Worm (Caenorhabditis elegans) whole organism, mixed stage, embryonic: ENCODE results near the gene C23H3.9.
A peak's percentile ranks its signal among the peaks of the same experiment; 100 is the strongest.

ENCODE experiments used
- M03D4.4 ChIP-seq: sonication (generic microtip); optimal IDR thresholded peaks from 2 replicates; lab custom pipeline; 2017; ENCODE audit warnings: mild to moderate bottlenecking, missing genetic modification characterization, missing compliant biosample characterization
- bed-3 ChIP-seq: fragments of 200-800 bp; sonication (Bioruptor generic); optimal IDR thresholded peaks from 3 replicates; lab custom pipeline; 2018; ENCODE audit warnings: mild to moderate bottlenecking, missing genetic modification characterization, moderate library complexity, missing compliant biosample characterization
- blmp-1 ChIP-seq: fragments of 150-350 bp; optimal IDR thresholded peaks from 2 replicates; lab custom pipeline; 2014; ENCODE audit warnings: missing biosample characterization, missing genetic modification characterization
- ceh-39 ChIP-seq: fragments of 150-350 bp; optimal IDR thresholded peaks from 2 replicates; lab custom pipeline; 2014; ENCODE audit warnings: missing biosample characterization, missing genetic modification characterization
- ceh-43 ChIP-seq: fragments of 200-800 bp; sonication (Bioruptor generic); optimal IDR thresholded peaks from 2 replicates; lab custom pipeline; 2018; ENCODE audit warnings: mild to moderate bottlenecking, missing genetic modification characterization, moderate library complexity, missing compliant biosample characterization
- ceh-83 ChIP-seq: fragments of 200-800 bp; sonication (Bioruptor generic); optimal IDR thresholded peaks from 2 replicates; lab custom pipeline; 2018; ENCODE audit warnings: mild to moderate bottlenecking, missing genetic modification characterization, missing compliant biosample characterization
- ces-1 ChIP-seq: fragments of 150-350 bp; optimal IDR thresholded peaks from 2 replicates; lab custom pipeline; 2014; ENCODE audit warnings: missing biosample characterization, missing genetic modification reagents, missing genetic modification characterization
- cnd-1 ChIP-seq: fragments of 200-800 bp; sonication (Bioruptor generic); optimal IDR thresholded peaks from 2 replicates; lab custom pipeline; 2018; ENCODE audit warnings: mild to moderate bottlenecking, missing genetic modification characterization, missing compliant biosample characterization
- drap-1 ChIP-seq: fragments of 200-800 bp; sonication (Bioruptor generic); optimal IDR thresholded peaks from 3 replicates; lab custom pipeline; 2018; ENCODE audit warnings: mild to moderate bottlenecking, missing genetic modification characterization, missing compliant biosample characterization
- elt-3 ChIP-seq: fragments of 150-350 bp; optimal IDR thresholded peaks from 2 replicates; lab custom pipeline; 2014; ENCODE audit warnings: missing biosample characterization, missing genetic modification characterization
- flh-1 ChIP-seq: fragments of 200-800 bp; sonication (Bioruptor generic); optimal IDR thresholded peaks from 2 replicates; lab custom pipeline; 2018; ENCODE audit warnings: mild to moderate bottlenecking, missing genetic modification characterization, moderate library complexity, missing compliant biosample characterization
- ham-2 ChIP-seq: fragments of 200-800 bp; sonication (Bioruptor generic); optimal IDR thresholded peaks from 2 replicates; lab custom pipeline; 2018; ENCODE audit warnings: mild to moderate bottlenecking, missing genetic modification characterization, missing compliant biosample characterization
- hlh-1 ChIP-seq: fragments of 150-350 bp; optimal IDR thresholded peaks from 2 replicates; lab custom pipeline; 2014; ENCODE audit warnings: missing biosample characterization, missing genetic modification reagents, missing genetic modification characterization
- lin-13 ChIP-seq: fragments of 150-350 bp; optimal IDR thresholded peaks from 2 replicates; lab custom pipeline; 2014; ENCODE audit warnings: missing biosample characterization, missing genetic modification characterization
- lin-32 ChIP-seq: fragments of 200-800 bp; sonication (Bioruptor generic); optimal IDR thresholded peaks from 2 replicates; lab custom pipeline; 2018; ENCODE audit warnings: mild to moderate bottlenecking, missing genetic modification characterization, missing compliant biosample characterization
- lsy-2 ChIP-seq: fragments of 150-350 bp; optimal IDR thresholded peaks from 2 replicates; lab custom pipeline; 2014; ENCODE audit warnings: missing biosample characterization, missing genetic modification characterization
- mab-5 ChIP-seq: fragments of 150-350 bp; optimal IDR thresholded peaks from 2 replicates; lab custom pipeline; 2014; ENCODE audit warnings: missing biosample characterization, missing genetic modification characterization
- mep-1 ChIP-seq: fragments of 150-350 bp; optimal IDR thresholded peaks from 2 replicates; lab custom pipeline; 2017; ENCODE audit warnings: missing biosample characterization, missing genetic modification reagents, missing genetic modification characterization, inconsistent platforms
- mls-2 ChIP-seq: sonication (generic microtip); optimal IDR thresholded peaks from 2 replicates; lab custom pipeline; 2016; ENCODE audit warnings: mild to moderate bottlenecking, missing genetic modification characterization, moderate library complexity, missing compliant biosample characterization
- nhr-12 ChIP-seq: fragments of 150-350 bp; optimal IDR thresholded peaks from 2 replicates; lab custom pipeline; 2014; ENCODE audit warnings: missing biosample characterization, missing genetic modification characterization
- nhr-2 ChIP-seq: fragments of 150-350 bp; optimal IDR thresholded peaks from 2 replicates; lab custom pipeline; 2014; ENCODE audit warnings: missing biosample characterization, missing genetic modification characterization
- nhr-237 ChIP-seq: fragments of 150-350 bp; optimal IDR thresholded peaks from 2 replicates; lab custom pipeline; 2014; ENCODE audit warnings: missing biosample characterization, missing genetic modification characterization
- nhr-28 ChIP-seq: fragments of 150-350 bp; optimal IDR thresholded peaks from 2 replicates; lab custom pipeline; 2014; ENCODE audit warnings: missing biosample characterization, missing genetic modification characterization
- nhr-76 ChIP-seq: sonication (generic microtip); optimal IDR thresholded peaks from 2 replicates; lab custom pipeline; 2017; ENCODE audit warnings: missing biosample characterization, missing genetic modification characterization
- pha-4 ChIP-seq: fragments of 150-350 bp; optimal IDR thresholded peaks from 2 replicates; lab custom pipeline; 2018; ENCODE audit warnings: missing biosample characterization, missing genetic modification reagents, missing genetic modification characterization
- sem-2 ChIP-seq: fragments of 200-800 bp; sonication (Bioruptor generic); optimal IDR thresholded peaks from 2 replicates; lab custom pipeline; 2018; ENCODE audit warnings: mild to moderate bottlenecking, missing genetic modification characterization, missing compliant biosample characterization
- snpc-4 ChIP-seq: fragments of 150-350 bp; optimal IDR thresholded peaks from 2 replicates; lab custom pipeline; 2014; ENCODE audit warnings: missing biosample characterization, missing genetic modification characterization
- sptf-1 ChIP-seq: sonication (generic microtip); optimal IDR thresholded peaks from 2 replicates; lab custom pipeline; 2017; ENCODE audit warnings: mild to moderate bottlenecking, missing genetic modification characterization, moderate library complexity, missing compliant biosample characterization
- tbx-8 ChIP-seq: fragments of 200-800 bp; sonication (Bioruptor generic); optimal IDR thresholded peaks from 2 replicates; lab custom pipeline; 2018; ENCODE audit warnings: mild to moderate bottlenecking, missing genetic modification characterization, moderate library complexity, missing compliant biosample characterization
- unc-120 ChIP-seq: sonication (generic microtip); optimal IDR thresholded peaks from 2 replicates; lab custom pipeline; 2017; ENCODE audit warnings: missing genetic modification characterization, missing compliant biosample characterization; ENCODE audit not compliant: poor library complexity, severe bottlenecking
- unc-39 ChIP-seq: fragments of 150-350 bp; optimal IDR thresholded peaks from 2 replicates; lab custom pipeline; 2014; ENCODE audit warnings: missing biosample characterization, missing genetic modification characterization
- unc-62 ChIP-seq: fragments of 150-350 bp; optimal IDR thresholded peaks from 2 replicates; lab custom pipeline; 2014; ENCODE audit warnings: missing biosample characterization, missing genetic modification reagents, missing genetic modification characterization
- zip-8 ChIP-seq: fragments of 150-350 bp; optimal IDR thresholded peaks from 2 replicates; lab custom pipeline; 2014; ENCODE audit warnings: missing biosample characterization, missing genetic modification characterization
- ztf-11 ChIP-seq: fragments of 150-350 bp; optimal IDR thresholded peaks from 2 replicates; lab custom pipeline; 2014; ENCODE audit warnings: missing biosample characterization, missing genetic modification characterization

The C23H3.9 gene

ce11 chrII:57370-57769, 21.7 kb downstream of the C23H3.9 start, which contains the start of gene ascc-1:
Gene ascc-1 (plus strand): TSS chrII:57670.
- TF ChIP-seq nhr-2: no peak
- no peak for TF ChIP-seq blmp-1 (tag; lab: Kevin White, UChicago)
- no peak for TF ChIP-seq nhr-28 (tag; lab: Kevin White, UChicago)
- TF ChIP-seq zip-8 (tag; lab: Kevin White, UChicago): no peak
- no peak for TF ChIP-seq ceh-43
- no peak for TF ChIP-seq ceh-83 (GFP tag; lab: Kevin White, UChicago)
- no peak for TF ChIP-seq ces-1 (GFP tag; lab: Kevin White, UChicago)
- no peak for TF ChIP-seq bed-3 (GFP tag; lab: Kevin White, UChicago)
- no peak for TF ChIP-seq hlh-1
- no peak for TF ChIP-seq tbx-8 (GFP tag; lab: Kevin White, UChicago)
- no peak for TF ChIP-seq sem-2 (GFP tag; lab: Kevin White, UChicago)
- no peak for TF ChIP-seq elt-3 (tag; lab: Kevin White, UChicago)
- TF ChIP-seq nhr-76 (tag; lab: Kevin White, UChicago): no peak
- TF ChIP-seq unc-62: no peak
- no peak for TF ChIP-seq drap-1 (GFP tag; lab: Kevin White, UChicago)

- TF ChIP-seq unc-39 (no peak), lin-13 (tag; lab: Kevin White, UChicago) (no peak), ztf-11 (tag; lab: Kevin White, UChicago) (no peak), unc-120 (tag; lab: Kevin White, UChicago) (no peak), pha-4 (tag; lab: Kevin White, UChicago) (no peak), lin-32 (GFP tag; lab: Kevin White, UChicago) (no peak), zip-8 (tag; lab: Kevin White, UChicago) (no peak), ceh-83 (GFP tag; lab: Kevin White, UChicago) (no peak)
These were observed 23.9 kb downstream of the C23H3.9 start, which contains the start of gene tre-5 for ce11 chrII:55204-55603. Gene tre-5 (minus strand): TSS chrII:55304.

DNA sequence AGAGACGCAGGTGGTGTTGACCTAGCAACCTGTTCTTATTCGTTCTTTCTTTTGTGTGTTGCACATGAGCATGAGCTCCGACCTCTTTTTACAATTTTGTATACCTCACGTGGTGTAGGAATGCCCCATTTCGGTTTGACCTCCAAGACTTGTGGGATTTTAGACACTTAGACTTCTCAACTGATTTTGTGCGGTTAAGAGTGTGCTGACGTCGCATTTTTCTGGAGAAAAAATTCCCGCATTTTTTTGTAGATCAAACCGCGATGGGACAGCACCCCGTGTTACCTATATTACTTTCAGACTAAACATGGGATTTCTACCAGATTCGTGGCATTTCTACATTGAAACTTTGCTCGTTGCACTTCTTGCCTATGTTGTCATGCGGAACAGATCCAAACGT, 27.7 kb downstream of the C23H3.9 start, which contains the start of gene sptl-1:
sptl-1 (plus strand) TSS at position 301 of the 400 bp plus-strand sequence.
- TF ChIP-seq unc-120 (tag; lab: Kevin White, UChicago) (no peak), tbx-8 (GFP tag; lab: Kevin White, UChicago) (no peak), unc-62 (no peak), snpc-4 (no peak), pha-4 (tag; lab: Kevin White, UChicago) (peak; percentile 23), flh-1 (GFP tag; lab: Kevin White, UChicago) (no peak), lin-32 (GFP tag; lab: Kevin White, UChicago) (no peak), zip-8 (tag; lab: Kevin White, UChicago) (no peak)
- TF ChIP-seq, all 35 proteins: peak for 1

ce11 chrII:50862-51261, 28.2 kb downstream of the C23H3.9 start:
- TF ChIP-seq nhr-28 (tag; lab: Kevin White, UChicago) (no peak), sptf-1 (tag; lab: Kevin White, UChicago) (no peak), snpc-4 (no peak), ztf-11 (tag; lab: Kevin White, UChicago) (no peak), unc-39 (no peak), lsy-2 (tag; lab: Kevin White, UChicago) (no peak), hlh-1 (no peak), lin-13 (tag; lab: Kevin White, UChicago) (no peak), lin-32 (GFP tag; lab: Kevin White, UChicago) (no peak), unc-120 (tag; lab: Kevin White, UChicago) (no peak), zip-8 (tag; lab: Kevin White, UChicago) (no peak)
- TF ChIP-seq, all 35 proteins: peak for 0

DNA sequence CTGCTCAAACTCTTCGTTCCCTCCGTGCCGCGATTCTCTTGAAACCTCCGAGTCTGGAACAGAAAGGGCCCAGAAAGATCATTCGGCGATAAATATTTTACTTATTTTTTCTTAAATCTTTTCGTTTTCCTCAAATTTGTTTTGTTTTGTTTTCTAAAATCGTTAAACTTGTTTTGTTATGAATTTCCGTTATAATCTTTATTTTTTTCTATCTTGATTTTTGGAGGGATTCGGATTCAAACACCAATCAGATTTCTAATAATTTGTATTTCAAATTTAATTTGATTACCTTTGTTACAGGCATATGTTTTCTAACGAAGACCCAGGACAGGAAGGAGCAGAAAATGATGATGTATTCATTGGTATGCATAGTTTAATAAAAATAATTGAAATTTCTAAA, 31.8 kb downstream of the C23H3.9 start, which contains the start of gene C23H3.5:
C23H3.5 (plus strand) TSS at position 301 of the 400 bp plus-strand sequence.
- TF ChIP-seq nhr-12 (tag; lab: Kevin White, UChicago) (no peak), pha-4 (tag; lab: Kevin White, UChicago) (no peak), ham-2 (GFP tag; lab: Kevin White, UChicago) (no peak), unc-62 (no peak), mls-2 (tag; lab: Kevin White, UChicago) (no peak), unc-39 (no peak), mab-5 (no peak), mep-1 (tag; lab: Kevin White, UChicago) (no peak), elt-3 (tag; lab: Kevin White, UChicago) (no peak), nhr-237 (tag; lab: Kevin White, UChicago) (no peak), lin-32 (GFP tag; lab: Kevin White, UChicago) (no peak), nhr-28 (tag; lab: Kevin White, UChicago) (no peak), cnd-1 (tag; lab: Kevin White, UChicago) (no peak), snpc-4 (no peak), M03D4.4 (tag; lab: Kevin White, UChicago) (no peak), drap-1 (GFP tag; lab: Kevin White, UChicago) (no peak), unc-120 (tag; lab: Kevin White, UChicago) (no peak), lin-13 (tag; lab: Kevin White, UChicago) (no peak), ceh-39 (tag; lab: Kevin White, UChicago) (no peak)
